Fruit fly (Drosophila melanogaster): Measurements from ENCODE around the gene eIF4G1.

Gene eIF4G1

dm6 chr4:959110-959920 is 28.8 kb upstream of the eIF4G1 start (continued):
- TF ChIP-seq CG8290 (GFP tag; optimal IDR thresholded peaks at IDR 0.05), result no peak
- TF ChIP-seq CG8290 (tag; optimal IDR thresholded peaks at IDR 0.05), result peak in 1 of 2 experiments; percentile 43
- TF ChIP-seq Asciz (GFP tag; optimal IDR thresholded peaks at IDR 0.05), result no peak
- no peak for TF ChIP-seq CG1529 (GFP tag; optimal IDR thresholded peaks at IDR 0.05)
- TF ChIP-seq CG2712 (tag; optimal IDR thresholded peaks at IDR 0.05), result no peak
- no peak for TF ChIP-seq chm (GFP tag; IDR thresholded peaks at IDR 0.05)
- no peak for TF ChIP-seq CG31224 (GFP tag; IDR thresholded peaks at IDR 0.05)
- no peak for TF ChIP-seq Side (GFP tag; optimal IDR thresholded peaks at IDR 0.05)
- TF ChIP-seq CG6272 (GFP tag; IDR thresholded peaks at IDR 0.05), result no peak
- TF ChIP-seq CG12299 (tag; optimal IDR thresholded peaks at IDR 0.05), result no peak
- peak; percentile 55 for TF ChIP-seq BEAF-32 (GFP tag; optimal IDR thresholded peaks at IDR 0.05)

- TF ChIP-seq CG6813 (GFP tag; optimal IDR thresholded peaks at IDR 0.05), result no peak
- no peak for TF ChIP-seq CG8478 (optimal IDR thresholded peaks at IDR 0.05)
- TF ChIP-seq knrl (GFP tag; IDR thresholded peaks at IDR 0.05; ENCODE audit: partially characterized antibody), result no peak
- no peak for TF ChIP-seq phol (tag; optimal IDR thresholded peaks at IDR 0.05)
- TF ChIP-seq Xbp1 (GFP tag; optimal IDR thresholded peaks at IDR 0.05), result no peak
- TF ChIP-seq Ptx1 (GFP tag; IDR thresholded peaks at IDR 0.05), result no peak
- TF ChIP-seq Bteb2 (GFP tag; optimal IDR thresholded peaks at IDR 0.05), result no peak
- TF ChIP-seq CG2875 (GFP tag; optimal IDR thresholded peaks at IDR 0.05), result no peak
- no peak for TF ChIP-seq Sin3A (optimal IDR thresholded peaks at IDR 0.05)
- TF ChIP-seq gsb (GFP tag; IDR thresholded peaks at IDR 0.05), result no peak
- TF ChIP-seq nerfin-2 (GFP tag; IDR thresholded peaks at IDR 0.05; ENCODE audit: partially characterized antibody), result no peak
- TF ChIP-seq row (GFP tag; IDR thresholded peaks at IDR 0.05), result peak; percentile 88
- TF ChIP-seq Pdp1 (GFP tag; optimal IDR thresholded peaks at IDR 0.05), result peak in 1 of 2 experiments; percentile 11
- no peak for TF ChIP-seq CG31224 (GFP tag; IDR thresholded peaks at IDR 0.05)
- TF ChIP-seq p53 (GFP tag; optimal IDR thresholded peaks at IDR 0.05), result no peak
- TF ChIP-seq CG4617 (GFP tag; optimal IDR thresholded peaks at IDR 0.05; ENCODE audit: borderline replicate concordance), result peak; percentile 35
- TF ChIP-seq Dbx (GFP tag; IDR thresholded peaks at IDR 0.05), result no peak
- no peak for TF ChIP-seq CG12744 (GFP tag; optimal IDR thresholded peaks at IDR 0.05)
- no peak for TF ChIP-seq HLH54F (GFP tag; optimal IDR thresholded peaks at IDR 0.05)
- no peak for TF ChIP-seq CG9609 (GFP tag; optimal IDR thresholded peaks at IDR 0.05)
- TF ChIP-seq CG4360 (GFP tag; IDR thresholded peaks at IDR 0.05), result no peak
- TF ChIP-seq pzg (GFP tag; optimal IDR thresholded peaks at IDR 0.05), result peak; percentile 48
- TF ChIP-seq CG12659 (GFP tag; optimal IDR thresholded peaks at IDR 0.05), result peak; percentile 56
- peak; percentile 91 for TF ChIP-seq CG11723 (GFP tag; optimal IDR thresholded peaks at IDR 0.05)
- TF ChIP-seq cad (GFP tag; optimal IDR thresholded peaks at IDR 0.05), result no peak
- no peak for TF ChIP-seq Lim3 (GFP tag; IDR thresholded peaks at IDR 0.05)
- no peak for TF ChIP-seq CG17568 (GFP tag; optimal IDR thresholded peaks at IDR 0.05)
- no peak for TF ChIP-seq mld (GFP tag; IDR thresholded peaks at IDR 0.05; ENCODE audit: partially characterized antibody)
- TF ChIP-seq Poxn (GFP tag; IDR thresholded peaks at IDR 0.05), result no peak
- TF ChIP-seq pfk (GFP tag; optimal IDR thresholded peaks at IDR 0.05), result peak; percentile 96
- peak; percentile 98 for TF ChIP-seq CG1024 (GFP tag; IDR thresholded peaks at IDR 0.05)
- TF ChIP-seq ssp (GFP tag; IDR thresholded peaks at IDR 0.05), result peak; percentile 98
- TF ChIP-seq CG10366 (GFP tag; IDR thresholded peaks at IDR 0.05), result no peak
- no peak for TF ChIP-seq wek (GFP tag; optimal IDR thresholded peaks at IDR 0.05)
- peak; percentile 37 for TF ChIP-seq CG3995 (GFP tag; optimal IDR thresholded peaks at IDR 0.05)
- no peak for TF ChIP-seq pho (GFP tag; optimal IDR thresholded peaks at IDR 0.05)
- peak; percentile 76 for TF ChIP-seq MESR4 (GFP tag; optimal IDR thresholded peaks at IDR 0.05)
- TF ChIP-seq MBD-R2 (GFP tag; IDR thresholded peaks at IDR 0.05), result peak; percentile 11; the same call in 1 of the 2 replicates
- TF ChIP-seq Ets97D (GFP tag; optimal IDR thresholded peaks at IDR 0.05), result peak; percentile 2
Observed at dm6 chr4:958093-958649, 27.7 kb upstream of the eIF4G1 start, which contains the start of gene 4E-T. Gene 4E-T, minus strand, starts transcription at chr4:958392.
